Fruit fly (Drosophila melanogaster): ENCODE results near the gene CG9215.
A peak's percentile ranks its signal among the peaks of the same experiment; 100 is the strongest.

CG9215 gene

dm6 chrX:15630815-15631214 is 48.1 kb upstream of the CG9215 start (continued):
- TF ChIP-seq CG12769 (tag; optimal IDR thresholded peaks at IDR 0.05) (no peak), kni (GFP tag; optimal IDR thresholded peaks at IDR 0.05) (no peak), CG10431 (GFP tag; optimal IDR thresholded peaks at IDR 0.05) (no peak), CG8944 (GFP tag; optimal IDR thresholded peaks at IDR 0.05) (no peak), MTF-1 (GFP tag; optimal IDR thresholded peaks at IDR 0.05; ENCODE audit: borderline replicate concordance) (no peak), CG34376 (GFP tag; optimal IDR thresholded peaks at IDR 0.05) (no peak), CG7839 (tag; optimal IDR thresholded peaks at IDR 0.05) (no peak), Usf (GFP tag; optimal IDR thresholded peaks at IDR 0.05) (no peak), onecut (GFP tag; IDR thresholded peaks at IDR 0.05) (no peak), CG9797 (GFP tag; optimal IDR thresholded peaks at IDR 0.05) (no peak), CG15269 (tag; optimal IDR thresholded peaks at IDR 0.05) (peak; percentile 27), CG30403 (GFP tag; optimal IDR thresholded peaks at IDR 0.05) (peak; percentile 9), luna (GFP tag; optimal IDR thresholded peaks at IDR 0.05) (no peak), row (GFP tag; IDR thresholded peaks at IDR 0.05) (0 out of 3 replicates have a peak, but pooled peaks have one; percentile 32), dmrt99B (tag; optimal IDR thresholded peaks at IDR 0.05) (peak; percentile 38), CG14441 (GFP tag; IDR thresholded peaks at IDR 0.05) (0 out of 2 replicates have a peak, but pooled peaks have one; percentile 13), eve (GFP tag; optimal IDR thresholded peaks at IDR 0.05) (peak in 1 of 2 experiments; percentile 64), CG10462 (GFP tag; optimal IDR thresholded peaks at IDR 0.05) (no peak), CG2678 (tag; optimal IDR thresholded peaks at IDR 0.05) (peak; percentile 2), CG7745 (tag; optimal IDR thresholded peaks at IDR 0.05) (no peak), CG2202 (tag; optimal IDR thresholded peaks at IDR 0.05) (no peak), CG6654 (GFP tag; optimal IDR thresholded peaks at IDR 0.05) (no peak), dysf (GFP tag; IDR thresholded peaks at IDR 0.05) (0 out of 3 replicates have a peak, but pooled peaks have one; percentile 19), Sox102F (GFP tag; optimal IDR thresholded peaks at IDR 0.05) (peak; percentile 44), CG1647 (GFP tag; optimal IDR thresholded peaks at IDR 0.05) (no peak), CG11504 (tag; optimal IDR thresholded peaks at IDR 0.05) (peak; percentile 37), sisA (GFP tag; IDR thresholded peaks at IDR 0.05) (peak; percentile 14; the same call in 1 of the 2 replicates), tap (tag; optimal IDR thresholded peaks at IDR 0.05) (no peak), disco-r (GFP tag; optimal IDR thresholded peaks at IDR 0.05) (no peak), Fer3 (tag; optimal IDR thresholded peaks at IDR 0.05) (no peak), CG1792 (GFP tag; optimal IDR thresholded peaks at IDR 0.05) (no peak), insv (GFP tag; optimal IDR thresholded peaks at IDR 0.05) (no peak), Oli (tag; optimal IDR thresholded peaks at IDR 0.05) (no peak), Drgx (GFP tag; IDR thresholded peaks at IDR 0.05) (0 out of 2 replicates have a peak, but pooled peaks have one; percentile 50), CG9215 (GFP tag; IDR thresholded peaks at IDR 0.05) (no peak), CG5245 (GFP tag; optimal IDR thresholded peaks at IDR 0.05) (no peak), CG18619 (GFP tag; optimal IDR thresholded peaks at IDR 0.05) (no peak), CG10979 (tag; optimal IDR thresholded peaks at IDR 0.05) (no peak), Hr51 (GFP tag; optimal IDR thresholded peaks at IDR 0.05) (peak in 1 of 2 experiments; percentile 37), NC2β (GFP tag; optimal IDR thresholded peaks at IDR 0.05) (no peak)

dm6 chrX:15629962-15630361 is 47.3 kb upstream of the CG9215 start:
- TF ChIP-seq Deaf1 (tag; optimal IDR thresholded peaks at IDR 0.05) (peak; percentile 31), CG8281 (tag; optimal IDR thresholded peaks at IDR 0.05) (peak; percentile 92), ap (GFP tag; IDR thresholded peaks at IDR 0.05) (no peak), CG10209 (GFP tag; optimal IDR thresholded peaks at IDR 0.05) (peak; percentile 21)

All from whole organism, embryonic.